Worm (Caenorhabditis elegans) whole organism, L2 larva: ENCODE data around the gene lrpc-1.

Experiments used
- C34F6.9 ChIP-seq: fragments of 150-350 bp; optimal IDR thresholded peaks from 2 replicates; lab custom pipeline; 2014; ENCODE audit warnings: missing biosample characterization, missing genetic modification characterization
- F13H6.1 ChIP-seq: sonication (generic microtip); optimal IDR thresholded peaks from 2 replicates; lab custom pipeline; 2016; ENCODE audit warnings: missing genetic modification characterization, missing compliant biosample characterization
- R02D3.7 ChIP-seq: fragments of 150-350 bp; optimal IDR thresholded peaks from 2 replicates; lab custom pipeline; 2014; ENCODE audit warnings: missing biosample characterization, missing genetic modification characterization
- Y55F3AM.14 ChIP-seq: fragments of 200-800 bp; sonication (Bioruptor generic); optimal IDR thresholded peaks from 2 replicates; lab custom pipeline; 2018; ENCODE audit warnings: mild to moderate bottlenecking, missing genetic modification characterization, missing compliant biosample characterization
- ZK546.5 ChIP-seq: sonication (generic microtip); optimal IDR thresholded peaks from 2 replicates; lab custom pipeline; 2017; ENCODE audit warnings: missing biosample characterization, missing genetic modification characterization
- alr-1 ChIP-seq: fragments of 150-350 bp; optimal IDR thresholded peaks from 2 replicates; lab custom pipeline; 2014; ENCODE audit warnings: missing biosample characterization, missing genetic modification characterization
- aly-2 ChIP-seq: fragments of 150-350 bp; optimal IDR thresholded peaks from 2 replicates; lab custom pipeline; 2014; ENCODE audit warnings: missing biosample characterization, missing genetic modification characterization
- ama-1 ChIP-seq: fragments of 150-350 bp; optimal IDR thresholded peaks from 2 replicates; lab custom pipeline; 2018; ENCODE audit warnings: inconsistent platforms
- blmp-1 ChIP-seq: sonication (generic microtip); optimal IDR thresholded peaks from 2 replicates; lab custom pipeline; 2017; ENCODE audit warnings: missing genetic modification characterization, mild to moderate bottlenecking, missing compliant biosample characterization, antibody characterized with exemption, moderate library complexity; ENCODE audit not compliant: insufficient read depth
- ceh-16 ChIP-seq: fragments of 150-350 bp; optimal IDR thresholded peaks from 2 replicates; lab custom pipeline; 2014; ENCODE audit warnings: missing biosample characterization, missing genetic modification characterization
- ceh-82 ChIP-seq: fragments of 150-350 bp; optimal IDR thresholded peaks from 2 replicates; lab custom pipeline; 2014; ENCODE audit warnings: missing biosample characterization, missing genetic modification characterization
- crh-2 ChIP-seq: sonication (generic microtip); optimal IDR thresholded peaks from 2 replicates; lab custom pipeline; 2017; ENCODE audit warnings: missing biosample characterization, missing genetic modification characterization
- dmd-4 ChIP-seq: sonication (generic microtip); optimal IDR thresholded peaks from 2 replicates; lab custom pipeline; 2017; ENCODE audit warnings: missing biosample characterization, missing genetic modification characterization
- egl-27 ChIP-seq: sonication (generic microtip); optimal IDR thresholded peaks from 3 replicates; lab custom pipeline; 2017; ENCODE audit warnings: missing biosample characterization, missing genetic modification reagents, missing genetic modification characterization
- elt-1 ChIP-seq: fragments of 150-350 bp; optimal IDR thresholded peaks from 2 replicates; lab custom pipeline; 2014; ENCODE audit warnings: missing biosample characterization, missing genetic modification characterization
- elt-3 ChIP-seq: sonication (generic microtip); optimal IDR thresholded peaks from 2 replicates; lab custom pipeline; 2017; ENCODE audit warnings: missing biosample characterization, missing genetic modification characterization
- fos-1 ChIP-seq: fragments of 150-350 bp; optimal IDR thresholded peaks from 2 replicates; lab custom pipeline; 2014; ENCODE audit warnings: missing biosample characterization, missing genetic modification characterization
- gmeb-1 ChIP-seq: fragments of 150-350 bp; optimal IDR thresholded peaks from 2 replicates; lab custom pipeline; 2014; ENCODE audit warnings: missing biosample characterization, missing genetic modification characterization
- lin-11 ChIP-seq: fragments of 150-350 bp; sonication (generic microtip); optimal IDR thresholded peaks from 2 replicates; lab custom pipeline; 2014; ENCODE audit warnings: missing biosample characterization, missing genetic modification characterization, inconsistent platforms, mixed read lengths
- lin-13 ChIP-seq: fragments of 150-350 bp; optimal IDR thresholded peaks from 2 replicates; lab custom pipeline; 2014; ENCODE audit warnings: missing biosample characterization, missing genetic modification reagents, missing genetic modification characterization
- lin-39 ChIP-seq: fragments of 150-350 bp; optimal IDR thresholded peaks from 2 replicates; lab custom pipeline; 2014; ENCODE audit warnings: missing biosample characterization, missing genetic modification reagents, missing genetic modification characterization
- lsy-2 ChIP-seq, 2 experiments: fragments of 150-350 bp in 1 of 2; sonication (generic microtip) in 1 of 2; optimal IDR thresholded peaks; 2 replicates each; lab custom pipeline; 2014 to 2017; ENCODE audit warnings: missing biosample characterization in 2 of 2, missing genetic modification characterization in 2 of 2
- mab-5 ChIP-seq: fragments of 150-350 bp; optimal IDR thresholded peaks from 2 replicates; lab custom pipeline; 2014; ENCODE audit warnings: missing biosample characterization, missing genetic modification characterization
- mbf-1 ChIP-seq: sonication (generic microtip); optimal IDR thresholded peaks from 2 replicates; lab custom pipeline; 2017; ENCODE audit warnings: missing biosample characterization, missing genetic modification characterization
- mdl-1 ChIP-seq, 2 experiments: fragments of 150-350 bp in 1 of 2; sonication (generic microtip) in 1 of 2; optimal IDR thresholded peaks; 2 replicates each; lab custom pipeline; 2017; ENCODE audit warnings: missing biosample characterization in 2 of 2, missing genetic modification characterization in 2 of 2
- nhr-10 ChIP-seq: sonication (generic microtip); optimal IDR thresholded peaks from 2 replicates; lab custom pipeline; 2017; ENCODE audit warnings: missing biosample characterization, missing genetic modification characterization
- nhr-11 ChIP-seq: fragments of 150-350 bp; optimal IDR thresholded peaks from 2 replicates; lab custom pipeline; 2014; ENCODE audit warnings: missing biosample characterization, missing genetic modification characterization
- nhr-12 ChIP-seq: fragments of 150-350 bp; optimal IDR thresholded peaks from 2 replicates; lab custom pipeline; 2014; ENCODE audit warnings: missing biosample characterization, missing genetic modification characterization
- nhr-129 ChIP-seq: fragments of 150-350 bp; optimal IDR thresholded peaks from 2 replicates; lab custom pipeline; 2014; ENCODE audit warnings: missing biosample characterization, missing genetic modification characterization
- nhr-21 ChIP-seq: fragments of 150-350 bp; optimal IDR thresholded peaks from 2 replicates; lab custom pipeline; 2014; ENCODE audit warnings: missing biosample characterization, missing genetic modification characterization
- nhr-23 ChIP-seq: fragments of 150-350 bp; optimal IDR thresholded peaks from 2 replicates; lab custom pipeline; 2014; ENCODE audit warnings: missing biosample characterization, missing genetic modification reagents, missing genetic modification characterization
- nhr-237 ChIP-seq: fragments of 150-350 bp; optimal IDR thresholded peaks from 2 replicates; lab custom pipeline; 2014; ENCODE audit warnings: missing biosample characterization, missing genetic modification characterization
- nhr-25 ChIP-seq: fragments of 150-350 bp; sonication (generic microtip); optimal IDR thresholded peaks from 3 replicates; lab custom pipeline; 2014; ENCODE audit warnings: missing biosample characterization, missing genetic modification characterization
- nhr-6 ChIP-seq: fragments of 150-350 bp; optimal IDR thresholded peaks from 2 replicates; lab custom pipeline; 2014; ENCODE audit warnings: missing biosample characterization, missing genetic modification characterization
- nhr-77 ChIP-seq: fragments of 150-350 bp; optimal IDR thresholded peaks from 2 replicates; lab custom pipeline; 2014; ENCODE audit warnings: missing biosample characterization, missing genetic modification characterization
- peb-1 ChIP-seq: fragments of 150-350 bp; optimal IDR thresholded peaks from 2 replicates; lab custom pipeline; 2014; ENCODE audit warnings: missing biosample characterization, missing genetic modification characterization
- sem-4 ChIP-seq: fragments of 150-350 bp; optimal IDR thresholded peaks from 2 replicates; lab custom pipeline; 2014; ENCODE audit warnings: missing biosample characterization, missing genetic modification reagents, missing genetic modification characterization
- skn-1 ChIP-seq: sonication (generic microtip); optimal IDR thresholded peaks from 2 replicates; lab custom pipeline; 2017; ENCODE audit warnings: missing biosample characterization, missing genetic modification characterization
- sma-3 ChIP-seq: sonication (generic microtip); optimal IDR thresholded peaks from 2 replicates; lab custom pipeline; 2016; ENCODE audit warnings: missing genetic modification reagents, missing genetic modification characterization, missing compliant biosample characterization
- sma-9 ChIP-seq, 2 experiments: fragments of 150-350 bp in 1 of 2; sonication (generic microtip) in 1 of 2; optimal IDR thresholded peaks; 2 replicates each; lab custom pipeline; 2014 to 2016; ENCODE audit warnings: missing genetic modification characterization in 2 of 2, mild to moderate bottlenecking in 1 of 2, missing biosample characterization in 1 of 2, missing compliant biosample characterization in 1 of 2, missing genetic modification reagents in 1 of 2, moderate library complexity in 1 of 2
- snpc-4 ChIP-seq: fragments of 150-350 bp; optimal IDR thresholded peaks from 2 replicates; lab custom pipeline; 2014; ENCODE audit warnings: missing biosample characterization, missing genetic modification characterization
- unc-39 ChIP-seq: fragments of 150-350 bp; optimal IDR thresholded peaks from 2 replicates; lab custom pipeline; 2014; ENCODE audit warnings: missing biosample characterization, missing genetic modification characterization
- unc-55 ChIP-seq: fragments of 150-350 bp; sonication (generic microtip); optimal IDR thresholded peaks from 3 replicates; lab custom pipeline; 2014; ENCODE audit warnings: missing biosample characterization, missing genetic modification reagents, missing genetic modification characterization
- unc-62 ChIP-seq: fragments of 150-350 bp; optimal IDR thresholded peaks from 2 replicates; lab custom pipeline; 2014; ENCODE audit warnings: missing biosample characterization, missing genetic modification reagents, missing genetic modification characterization
- zag-1 ChIP-seq: fragments of 150-350 bp; optimal IDR thresholded peaks from 2 replicates; lab custom pipeline; 2014; ENCODE audit warnings: missing biosample characterization, missing genetic modification characterization
- ztf-1 ChIP-seq: fragments of 200-800 bp; sonication (Bioruptor generic); conservative IDR thresholded peaks from 2 replicates; pipeline ENCODE4 v1.3.6; 2022; ENCODE audit warnings: missing genetic modification characterization, missing compliant biosample characterization
- ztf-11 ChIP-seq: sonication (generic microtip); optimal IDR thresholded peaks from 2 replicates; lab custom pipeline; 2017; ENCODE audit warnings: missing biosample characterization, missing genetic modification characterization
- ztf-4 ChIP-seq: fragments of 150-350 bp; optimal IDR thresholded peaks from 2 replicates; lab custom pipeline; 2014; ENCODE audit warnings: missing biosample characterization, missing genetic modification characterization

lrpc-1 gene

DNA sequence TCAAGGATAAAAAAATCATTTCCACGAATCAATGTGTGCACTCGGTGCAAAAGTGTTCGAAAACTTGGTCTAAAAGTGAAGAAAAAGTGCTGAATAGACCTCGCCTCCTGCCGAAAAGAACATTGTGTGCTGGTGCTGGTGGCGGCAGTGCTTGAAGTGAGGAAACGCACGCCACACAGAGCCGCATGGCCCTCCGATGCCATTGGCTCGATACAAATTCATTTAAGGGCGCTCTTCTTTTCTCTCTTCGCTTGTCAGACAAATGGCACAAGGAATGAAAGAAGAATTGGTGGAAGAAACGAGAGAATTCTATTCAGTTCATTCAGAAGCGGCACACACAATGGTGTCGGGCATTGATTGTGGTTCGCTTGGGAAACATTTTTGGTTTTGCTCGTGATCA is 30.7 kb downstream of the lrpc-1 start:
- no peak for TF ChIP-seq lin-39 (tag; lab: Kevin White, UChicago)
- no peak for TF ChIP-seq sem-4 (tag; lab: Kevin White, UChicago)
- no peak for TF ChIP-seq elt-3
- no peak for TF ChIP-seq elt-1 (tag; lab: Kevin White, UChicago)
- TF ChIP-seq fos-1 (tag; lab: Kevin White, UChicago): no peak

DNA sequence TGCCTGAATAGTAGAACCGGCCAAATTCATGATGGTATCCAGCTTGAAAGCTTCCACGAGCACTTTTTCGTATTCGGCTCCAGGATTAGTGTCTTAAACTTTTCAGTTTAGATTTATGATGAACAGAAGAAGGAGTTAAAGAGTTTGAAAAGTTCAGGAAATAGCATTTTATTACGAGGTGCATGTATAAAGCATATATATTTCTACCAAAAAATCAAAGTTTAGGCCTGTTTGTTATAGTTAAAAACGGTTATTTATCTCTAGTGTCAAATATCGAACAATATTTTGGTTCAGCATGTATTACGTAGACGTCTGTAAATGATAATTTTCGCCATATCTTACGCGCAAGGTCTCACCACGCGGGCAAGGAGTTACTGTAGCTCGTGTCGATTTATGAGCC is 31.7 kb downstream of the lrpc-1 start, which contains the start of gene klc-2:
Gene klc-2 (minus strand): TSS at position 101 of the 400 bp plus-strand sequence.
- TF ChIP-seq sma-9 (GFP tag; optimal IDR thresholded peaks at IDR 0.05; lab: Kevin White, UChicago) (no peak), sma-9 (tag; optimal IDR thresholded peaks at IDR 0.05; lab: Kevin White, UChicago) (no peak), nhr-237 (tag; lab: Kevin White, UChicago) (no peak), zag-1 (tag; lab: Kevin White, UChicago) (no peak), skn-1 (no peak)

DNA sequence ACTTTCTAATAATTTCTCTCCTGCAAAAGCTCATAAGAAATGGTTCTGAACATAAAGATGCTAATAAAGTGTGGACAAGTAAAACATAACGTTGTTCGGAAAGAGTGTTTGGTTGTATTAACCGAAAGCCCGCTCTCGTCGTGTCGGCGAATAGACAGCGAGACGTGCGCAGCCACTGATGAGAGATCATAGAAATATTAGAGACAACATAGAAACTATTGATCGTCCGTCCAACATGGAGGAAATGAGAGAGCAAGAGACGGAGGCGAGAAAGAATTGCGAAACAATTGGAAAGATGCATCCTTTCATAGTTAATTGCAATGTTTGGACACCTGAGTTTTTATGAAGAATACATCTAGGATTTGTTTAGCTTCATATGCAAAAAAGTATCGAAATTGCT is 32.5 kb downstream of the lrpc-1 start:
- TF ChIP-seq ZK546.5: no peak
- TF ChIP-seq ceh-16 (tag; lab: Kevin White, UChicago): no peak
- no peak for TF ChIP-seq nhr-11
- TF ChIP-seq ztf-1 (GFP tag; lab: Robert Waterston, UW): no peak
- no peak for TF ChIP-seq unc-39 (tag; lab: Kevin White, UChicago)
- no peak for TF ChIP-seq mbf-1
- TF ChIP-seq skn-1: no peak
- no peak for TF ChIP-seq nhr-23 (tag; lab: Kevin White, UChicago)
- TF ChIP-seq fos-1 (tag; lab: Kevin White, UChicago): peak; percentile 61
- peak; percentile 26 for TF ChIP-seq sem-4 (tag; lab: Kevin White, UChicago)
- TF ChIP-seq lsy-2 (tag; optimal IDR thresholded peaks at IDR 0.05; lab: Kevin White, UChicago): peak; percentile 61 to 84
- peak; percentile 57 for TF ChIP-seq F13H6.1 (tag; lab: Kevin White, UChicago)
- TF ChIP-seq mdl-1 (tag; optimal IDR thresholded peaks at IDR 0.05; lab: Kevin White, UChicago): no peak
- TF ChIP-seq lin-13 (GFP tag; lab: Kevin White, UChicago): no peak
- TF ChIP-seq nhr-237 (tag; lab: Kevin White, UChicago): no peak
- peak; percentile 58 for TF ChIP-seq zag-1 (tag; lab: Kevin White, UChicago)
- TF ChIP-seq gmeb-1: no peak
- no peak for TF ChIP-seq aly-2
- peak; percentile 79 for TF ChIP-seq crh-2
- no peak for TF ChIP-seq R02D3.7 (tag; lab: Kevin White, UChicago)
- TF ChIP-seq lin-11 (tag; lab: Kevin White, UChicago): no peak
- no peak for TF ChIP-seq nhr-10 (tag; lab: Kevin White, UChicago)
- TF ChIP-seq ztf-11: no peak
- peak; percentile 65 for TF ChIP-seq sma-9 (GFP tag; optimal IDR thresholded peaks at IDR 0.05; lab: Kevin White, UChicago)
- no peak for TF ChIP-seq sma-9 (tag; optimal IDR thresholded peaks at IDR 0.05; lab: Kevin White, UChicago)
- TF ChIP-seq alr-1 (tag; lab: Kevin White, UChicago): no peak
- TF ChIP-seq unc-55: peak; percentile 80
- peak; percentile 87 for TF ChIP-seq C34F6.9 (tag; lab: Kevin White, UChicago)
- peak; percentile 34 for TF ChIP-seq ama-1 (lab: Kevin White, UChicago)
- TF ChIP-seq nhr-12 (tag; lab: Kevin White, UChicago): no peak
- no peak for TF ChIP-seq nhr-77 (tag; lab: Kevin White, UChicago)
- TF ChIP-seq unc-62 (GFP tag; lab: Kevin White, UChicago): no peak
- no peak for TF ChIP-seq blmp-1 (tag; lab: Kevin White, UChicago)
- no peak for TF ChIP-seq nhr-21 (tag; lab: Kevin White, UChicago)
- TF ChIP-seq nhr-6: no peak
- peak; percentile 44 for TF ChIP-seq snpc-4 (tag; lab: Kevin White, UChicago)
- TF ChIP-seq elt-1 (tag; lab: Kevin White, UChicago): no peak
- peak; percentile 86 for TF ChIP-seq nhr-129 (tag; lab: Kevin White, UChicago)
- no peak for TF ChIP-seq ztf-4
- TF ChIP-seq sma-3: no peak
- no peak for TF ChIP-seq elt-3
- TF ChIP-seq nhr-25 (tag; lab: Kevin White, UChicago): peak; percentile 10
- TF ChIP-seq ceh-82 (tag; lab: Kevin White, UChicago): no peak
- TF ChIP-seq Y55F3AM.14: no peak
- no peak for TF ChIP-seq peb-1 (tag; lab: Kevin White, UChicago)
- TF ChIP-seq dmd-4 (tag; lab: Kevin White, UChicago): no peak
- peak; percentile 32 for TF ChIP-seq mab-5 (tag; lab: Kevin White, UChicago)
- no peak for TF ChIP-seq egl-27 (tag; lab: Kevin White, UChicago)
- TF ChIP-seq lin-39 (tag; lab: Kevin White, UChicago): no peak
- TF ChIP-seq, all 48 proteins: peak for 14
